Fruit fly (Drosophila melanogaster) whole organism, embryonic: ENCODE measurements around the gene CG10584.

ENCODE experiments used
- Bgb ChIP-seq: fragments of 200-800 bp; sonication (Bioruptor generic); IDR thresholded peaks from 2 replicates; pipeline ENCODE4 v1.3.6; 2022; ENCODE audit warnings: missing biosample characterization, missing genetic modification characterization; ENCODE audit not compliant: partially characterized antibody
- Blimp-1 ChIP-seq: fragments of 200-800 bp; sonication (Bioruptor generic); optimal IDR thresholded peaks from 3 replicates; lab custom pipeline; 2018; ENCODE audit warnings: missing biosample characterization, missing genetic modification characterization, mild to moderate bottlenecking, moderate library complexity, missing genetic modification reagents
- CG1024 ChIP-seq: fragments of 200-800 bp; sonication (Bioruptor generic); IDR thresholded peaks from 2 replicates; pipeline ENCODE4 v1.3.6; 2022; ENCODE audit warnings: missing biosample characterization, missing genetic modification characterization
- CG10431 ChIP-seq: fragments of 200-800 bp; sonication (Bioruptor generic); optimal IDR thresholded peaks from 3 replicates; lab custom pipeline; 2018; ENCODE audit warnings: missing biosample characterization, mild to moderate bottlenecking, missing genetic modification characterization
- CG11398 ChIP-seq: fragments of 200-800 bp; sonication (Bioruptor generic); optimal IDR thresholded peaks from 2 replicates; lab custom pipeline; 2016; ENCODE audit warnings: missing biosample characterization, missing genetic modification characterization
- CG11456 ChIP-seq: fragments of 200-800 bp; sonication (Bioruptor generic); IDR thresholded peaks from 3 replicates; pipeline ENCODE4 v1.3.6; 2022; ENCODE audit warnings: missing biosample characterization, missing genetic modification characterization
- CG14441 ChIP-seq: fragments of 200-800 bp; sonication (Bioruptor generic); IDR thresholded peaks from 2 replicates; pipeline ENCODE4 v1.3.6; 2022; ENCODE audit warnings: missing biosample characterization, missing genetic modification characterization
- CG17361 ChIP-seq: fragments of 200-800 bp; sonication (Bioruptor generic); IDR thresholded peaks from 3 replicates; pipeline ENCODE4 v1.3.6; 2022; ENCODE audit warnings: missing biosample characterization, missing genetic modification characterization
- CG17912 ChIP-seq: fragments of 200-800 bp; sonication (Bioruptor generic); optimal IDR thresholded peaks from 2 replicates; lab custom pipeline; 2018; ENCODE audit warnings: missing biosample characterization, mild to moderate bottlenecking, missing genetic modification characterization
- CG18476 ChIP-seq: fragments of 200-800 bp; sonication (Bioruptor generic); optimal IDR thresholded peaks from 2 replicates; lab custom pipeline; 2016; ENCODE audit warnings: missing biosample characterization, mild to moderate bottlenecking, missing genetic modification characterization
- CG4617 ChIP-seq: fragments of 200-800 bp; sonication (Bioruptor generic); optimal IDR thresholded peaks from 3 replicates; lab custom pipeline; 2016; ENCODE audit warnings: missing biosample characterization, missing genetic modification characterization, borderline replicate concordance
- CG6791 ChIP-seq: fragments of 200-800 bp; sonication (Bioruptor generic); IDR thresholded peaks from 3 replicates; pipeline ENCODE4 v1.3.6; 2022; ENCODE audit warnings: missing biosample characterization, missing genetic modification characterization; ENCODE audit not compliant: partially characterized antibody
- CG7839 ChIP-seq: fragments of 200-800 bp; sonication (Bioruptor generic); optimal IDR thresholded peaks from 3 replicates; lab custom pipeline; 2018; ENCODE audit warnings: missing biosample characterization, mild to moderate bottlenecking, missing genetic modification characterization, moderate library complexity
- CG7987 ChIP-seq: fragments of 200-800 bp; sonication (Bioruptor generic); optimal IDR thresholded peaks from 2 replicates; lab custom pipeline; 2018; ENCODE audit warnings: missing biosample characterization, mild to moderate bottlenecking, missing genetic modification characterization, moderate library complexity
- CG8478 ChIP-seq: fragments of >200 bp; optimal IDR thresholded peaks from 2 replicates; lab custom pipeline; 2018
- CG9215 ChIP-seq: fragments of 200-800 bp; sonication (Bioruptor generic); IDR thresholded peaks from 2 replicates; pipeline ENCODE4 v1.3.6; 2022; ENCODE audit warnings: missing biosample characterization, missing genetic modification characterization
- ERR ChIP-seq: fragments of 200-800 bp; sonication (Bioruptor generic); optimal IDR thresholded peaks from 2 replicates; lab custom pipeline; 2016; ENCODE audit warnings: missing biosample characterization, missing genetic modification characterization
- HLH54F ChIP-seq: fragments of 200-800 bp; sonication (Bioruptor generic); optimal IDR thresholded peaks from 3 replicates; lab custom pipeline; 2016; ENCODE audit warnings: missing biosample characterization, missing genetic modification characterization
- Hey ChIP-seq: fragments of 200-800 bp; sonication (Bioruptor generic); optimal IDR thresholded peaks from 3 replicates; lab custom pipeline; 2018; ENCODE audit warnings: missing biosample characterization, mild to moderate bottlenecking, missing genetic modification characterization
- Jarid2 ChIP-seq: fragments of 200-800 bp; sonication (Bioruptor generic); optimal IDR thresholded peaks from 3 replicates; lab custom pipeline; 2017; ENCODE audit warnings: mild to moderate bottlenecking, missing biosample characterization, missing genetic modification reagents, missing genetic modification characterization
- Neu2 ChIP-seq: fragments of 200-800 bp; sonication (Bioruptor generic); optimal IDR thresholded peaks from 3 replicates; lab custom pipeline; 2016; ENCODE audit warnings: missing biosample characterization, missing genetic modification characterization, borderline replicate concordance
- Xbp1 ChIP-seq: fragments of 200-800 bp; sonication (Bioruptor generic); optimal IDR thresholded peaks from 3 replicates; lab custom pipeline; 2016; ENCODE audit warnings: missing biosample characterization, mild to moderate bottlenecking, missing genetic modification characterization
- YL-1 ChIP-seq: fragments of 200-800 bp; sonication (Bioruptor generic); optimal IDR thresholded peaks from 3 replicates; lab custom pipeline; 2017; ENCODE audit warnings: missing biosample characterization, mild to moderate bottlenecking, missing genetic modification characterization
- ap ChIP-seq: fragments of 200-800 bp; sonication (Bioruptor generic); IDR thresholded peaks from 2 replicates; pipeline ENCODE4 v1.3.6; 2022; ENCODE audit warnings: missing biosample characterization, missing genetic modification characterization
- ato ChIP-seq: fragments of 200-800 bp; sonication (Bioruptor generic); IDR thresholded peaks from 2 replicates; pipeline ENCODE4 v1.3.6; 2022; ENCODE audit warnings: missing biosample characterization, missing genetic modification characterization; ENCODE audit not compliant: partially characterized antibody
- bbx ChIP-seq: fragments of 200-800 bp; sonication (Bioruptor generic); IDR thresholded peaks from 2 replicates; pipeline ENCODE4 v1.3.6; 2022; ENCODE audit warnings: missing biosample characterization, missing genetic modification characterization; ENCODE audit not compliant: partially characterized antibody
- caup ChIP-seq: fragments of 200-800 bp; sonication (Bioruptor generic); optimal IDR thresholded peaks from 3 replicates; lab custom pipeline; 2017; ENCODE audit warnings: missing biosample characterization, mild to moderate bottlenecking, missing genetic modification characterization, moderate library complexity; ENCODE audit not compliant: severe bottlenecking
- cg ChIP-seq: fragments of 200-800 bp; sonication (Bioruptor generic); optimal IDR thresholded peaks from 3 replicates; lab custom pipeline; 2019; ENCODE audit warnings: missing biosample characterization, mild to moderate bottlenecking, missing genetic modification characterization, moderate library complexity
- chif ChIP-seq, 2 experiments: fragments of 200-800 bp; sonication (Bioruptor generic); optimal IDR thresholded peaks; 3 replicates each; lab custom pipeline; 2016; ENCODE audit warnings: missing biosample characterization in 2 of 2, missing genetic modification characterization in 2 of 2
- chinmo ChIP-seq: fragments of 200-800 bp; sonication (Bioruptor generic); IDR thresholded peaks from 4 replicates; pipeline ENCODE4 v1.3.6; 2022; ENCODE audit warnings: missing biosample characterization, missing genetic modification characterization; ENCODE audit not compliant: partially characterized antibody
- crol ChIP-seq: fragments of 200-800 bp; sonication (Bioruptor generic); IDR thresholded peaks from 2 replicates; pipeline ENCODE4 v1.3.6; 2022; ENCODE audit warnings: missing biosample characterization, missing genetic modification characterization
- dm ChIP-seq: fragments of 200-800 bp; sonication (Bioruptor generic); optimal IDR thresholded peaks from 3 replicates; lab custom pipeline; 2016; ENCODE audit warnings: missing biosample characterization, missing genetic modification characterization
- esg ChIP-seq: fragments of 200-800 bp; sonication (Bioruptor generic); conservative IDR thresholded peaks from 2 replicates; pipeline ENCODE4 v1.3.6; 2022; ENCODE audit warnings: missing biosample characterization, missing genetic modification characterization
- ewg ChIP-seq: fragments of 200-800 bp; sonication (Bioruptor generic); optimal IDR thresholded peaks from 3 replicates; lab custom pipeline; 2017; ENCODE audit warnings: mild to moderate bottlenecking, missing biosample characterization, missing genetic modification reagents, missing genetic modification characterization
- eyg ChIP-seq: fragments of 200-800 bp; sonication (Bioruptor generic); optimal IDR thresholded peaks from 3 replicates; lab custom pipeline; 2016; ENCODE audit warnings: missing biosample characterization, missing genetic modification characterization
- her ChIP-seq: fragments of 200-800 bp; sonication (Bioruptor generic); optimal IDR thresholded peaks from 2 replicates; lab custom pipeline; 2016; ENCODE audit warnings: missing biosample characterization, missing genetic modification characterization
- inv ChIP-seq: fragments of 200-800 bp; sonication (Bioruptor generic); IDR thresholded peaks from 2 replicates; pipeline ENCODE4 v1.3.6; 2022; ENCODE audit warnings: missing biosample characterization, missing genetic modification characterization; ENCODE audit not compliant: partially characterized antibody
- jigr1 ChIP-seq: fragments of 200-800 bp; sonication (Bioruptor generic); IDR thresholded peaks from 3 replicates; pipeline ENCODE4 v1.3.6; 2022; ENCODE audit warnings: missing biosample characterization, missing genetic modification characterization
- mirr ChIP-seq: fragments of 200-800 bp; sonication (Bioruptor generic); optimal IDR thresholded peaks from 3 replicates; lab custom pipeline; 2018; ENCODE audit warnings: missing biosample characterization, mild to moderate bottlenecking, missing genetic modification characterization
- onecut ChIP-seq: fragments of 200-800 bp; sonication (Bioruptor generic); IDR thresholded peaks from 2 replicates; pipeline ENCODE4 v1.3.6; 2022; ENCODE audit warnings: missing biosample characterization, missing genetic modification characterization
- otp ChIP-seq: fragments of 200-800 bp; sonication (Bioruptor generic); IDR thresholded peaks from 3 replicates; pipeline ENCODE4, ENCODE4 v1.3.6; 2022; ENCODE audit warnings: missing biosample characterization, missing genetic modification characterization
- peb ChIP-seq: fragments of 200-800 bp; sonication (Bioruptor generic); IDR thresholded peaks from 2 replicates; pipeline ENCODE4 v1.3.6; 2022; ENCODE audit warnings: missing biosample characterization, missing genetic modification characterization
- psq ChIP-seq: fragments of 200-800 bp; sonication (Bioruptor generic); optimal IDR thresholded peaks from 2 replicates; lab custom pipeline; 2017; ENCODE audit warnings: missing biosample characterization, missing genetic modification characterization
- pzg ChIP-seq: fragments of 200-800 bp; sonication (Bioruptor generic); optimal IDR thresholded peaks from 3 replicates; lab custom pipeline; 2018; ENCODE audit warnings: missing biosample characterization, mild to moderate bottlenecking, missing genetic modification characterization, moderate library complexity
- ranshi ChIP-seq: fragments of 200-800 bp; sonication (Bioruptor generic); IDR thresholded peaks from 2 replicates; pipeline ENCODE4 v1.3.6; 2022; ENCODE audit warnings: missing biosample characterization, missing genetic modification characterization
- rib ChIP-seq: fragments of 200-800 bp; sonication (Bioruptor generic); IDR thresholded peaks from 2 replicates; pipeline ENCODE4 v1.3.6; 2022; ENCODE audit warnings: missing biosample characterization, missing genetic modification characterization
- sim ChIP-seq: fragments of 200-800 bp; sonication (Bioruptor generic); IDR thresholded peaks from 2 replicates; pipeline ENCODE4 v1.3.6; 2022; ENCODE audit warnings: missing biosample characterization, missing genetic modification characterization
- stwl ChIP-seq: fragments of 200-800 bp; sonication (Bioruptor generic); optimal IDR thresholded peaks from 3 replicates; lab custom pipeline; 2018; ENCODE audit warnings: missing biosample characterization, mild to moderate bottlenecking, missing genetic modification characterization, moderate library complexity

Gene CG10584

DNA sequence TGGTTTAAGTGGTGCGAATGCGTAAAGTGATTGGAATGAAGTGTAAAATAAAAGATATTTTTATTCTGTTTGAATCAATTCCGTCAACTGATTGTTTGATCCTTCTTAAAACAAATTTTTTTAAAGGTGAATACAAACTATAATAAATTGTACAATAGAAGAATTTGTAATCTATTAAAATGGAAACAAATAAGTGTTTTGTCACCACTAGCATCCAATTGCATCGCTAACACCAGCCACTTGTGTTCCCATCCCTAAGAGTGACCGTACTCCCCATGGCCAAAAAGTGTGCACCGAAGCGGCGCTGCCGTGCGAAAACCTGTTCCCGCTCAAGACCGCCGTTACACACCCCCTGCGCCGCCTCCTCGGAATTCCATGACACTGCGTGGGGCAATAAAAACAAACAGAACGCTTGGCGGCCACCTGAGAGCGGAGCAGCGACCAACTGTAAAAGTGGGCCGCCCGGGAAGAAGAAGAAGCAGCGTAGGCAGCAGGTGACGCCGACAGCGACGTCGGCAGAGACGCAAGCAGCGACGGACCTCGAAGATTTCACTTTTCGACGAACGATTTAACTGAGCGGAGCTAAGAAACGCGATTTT, 3.4 kb downstream of the CG10584 start, which contains the start of gene Pdss2 (continued):
- no peak for TF ChIP-seq cg
- TF ChIP-seq Hey (tag; lab: Kevin White, UChicago): no peak
- TF ChIP-seq psq (GFP tag; lab: Kevin White, UChicago): no peak
- peak; percentile 72; the same call in 1 of the 2 replicates for TF ChIP-seq ranshi (GFP tag; lab: Robert Waterston, UW)
- peak; percentile 90 for TF ChIP-seq CG11456 (GFP tag; lab: Robert Waterston, UW)
- peak; percentile 39; the same call in 1 of the 2 replicates for TF ChIP-seq CG1024
- TF ChIP-seq Neu2 (GFP tag; lab: Kevin White, UChicago): no peak
- TF ChIP-seq caup: peak; percentile 59
- peak; percentile 30 for TF ChIP-seq ewg (GFP tag; lab: Kevin White, UChicago)
- TF ChIP-seq CG14441 (GFP tag; lab: Robert Waterston, UW): peak; percentile 77

DNA sequence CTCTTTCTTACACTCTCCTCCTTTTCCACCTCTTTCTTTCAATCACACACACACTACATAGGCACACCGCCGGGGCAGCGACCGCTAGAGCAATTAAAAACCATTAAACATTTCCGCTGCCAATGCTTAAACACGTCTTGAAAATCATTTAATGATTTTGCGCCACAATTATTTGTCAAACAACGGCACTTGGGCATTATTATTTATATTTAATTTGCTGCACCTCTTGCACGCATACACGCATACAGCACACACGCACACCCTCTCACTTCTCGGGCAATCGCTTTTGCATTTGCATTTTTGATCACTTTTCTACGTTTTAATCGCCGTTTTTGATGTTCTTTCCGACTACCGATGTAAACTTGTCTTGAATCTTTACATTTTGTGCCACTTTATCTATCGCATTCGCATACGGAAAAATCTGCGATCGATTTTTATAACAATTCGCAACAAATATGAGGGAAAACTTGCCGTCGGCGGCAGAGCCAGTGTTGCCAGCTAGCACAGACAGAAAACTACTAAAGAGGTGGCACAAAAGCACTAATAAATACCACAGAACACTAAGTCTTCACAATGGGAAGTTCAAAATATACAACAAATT, 4.1 kb downstream of the CG10584 start, which contains the start of gene skd:
skd (minus strand) TSS at position 518 of the 601 bp plus-strand sequence.
- TF ChIP-seq chinmo (peak; percentile 76), ERR (GFP tag; lab: Kevin White, UChicago) (no peak), otp (GFP tag; lab: Robert Waterston, UW) (no peak), dm (no peak), CG17912 (GFP tag; lab: Kevin White, UChicago) (no peak), inv (GFP tag; lab: Robert Waterston, UW) (no peak), stwl (tag; lab: Kevin White, UChicago) (peak; percentile 45), cg (peak; percentile 70), sim (GFP tag; lab: Robert Waterston, UW) (no peak), CG10431 (GFP tag; lab: Kevin White, UChicago) (peak; percentile 76), Jarid2 (peak; percentile 46), rib (GFP tag; lab: Robert Waterston, UW) (peak; percentile 34; the same call in 1 of the 2 replicates), CG18476 (GFP tag; lab: Kevin White, UChicago) (no peak), onecut (GFP tag; lab: Robert Waterston, UW) (peak; percentile 77), CG7839 (tag; lab: Kevin White, UChicago) (no peak), CG6791 (GFP tag; lab: Robert Waterston, UW) (no peak), ato (GFP tag; lab: Robert Waterston, UW) (0 out of 2 replicates have a peak, but pooled peaks have one; percentile 11), YL-1 (GFP tag; lab: Kevin White, UChicago) (no peak), mirr (GFP tag; lab: Kevin White, UChicago) (no peak), her (no peak), CG4617 (GFP tag; lab: Kevin White, UChicago) (peak; percentile 28), CG9215 (GFP tag; lab: Robert Waterston, UW) (peak; percentile 27), Bgb (GFP tag; lab: Robert Waterston, UW) (peak; percentile 35; the same call in 1 of the 2 replicates), ap (no peak), bbx (GFP tag; lab: Robert Waterston, UW) (peak; percentile 42; the same call in 1 of the 2 replicates), Blimp-1 (no peak), jigr1 (GFP tag; lab: Robert Waterston, UW) (no peak), crol (GFP tag; lab: Robert Waterston, UW) (no peak), CG7987 (GFP tag; lab: Kevin White, UChicago) (no peak), CG8478 (peak; percentile 32), pzg (GFP tag; lab: Kevin White, UChicago) (peak; percentile 38), Xbp1 (GFP tag; lab: Kevin White, UChicago) (no peak), chif (GFP tag; optimal IDR thresholded peaks at IDR 0.05; lab: Kevin White, UChicago) (no peak), CG17361 (no peak), CG11398 (GFP tag; lab: Kevin White, UChicago) (no peak), peb (GFP tag; lab: Robert Waterston, UW) (no peak), HLH54F (GFP tag; lab: Kevin White, UChicago) (no peak), eyg (GFP tag; lab: Kevin White, UChicago) (no peak), esg (GFP tag; lab: Robert Waterston, UW) (no peak)
